Fruit fly (Drosophila melanogaster) whole organism, prepupa: ENCODE measurements around the gene CG8630.

Source experiments
- Blimp-1 ChIP-seq: fragments of 200-800 bp; sonication (Bioruptor generic); optimal IDR thresholded peaks from 3 replicates; lab custom pipeline; 2017; ENCODE audit warnings: missing biosample characterization, missing genetic modification characterization, mild to moderate bottlenecking, moderate library complexity, missing genetic modification reagents
- CG11294 ChIP-seq: fragments of 200-800 bp; sonication (Bioruptor generic); IDR thresholded peaks from 2 replicates; pipeline ENCODE4 v1.3.6; 2022; ENCODE audit warnings: missing biosample characterization, missing genetic modification characterization
- CG4318 ChIP-seq: fragments of 200-800 bp; sonication (Bioruptor generic); optimal IDR thresholded peaks from 3 replicates; lab custom pipeline; 2017; ENCODE audit warnings: missing biosample characterization, mild to moderate bottlenecking, missing genetic modification characterization
- Ets21C ChIP-seq: fragments of 200-800 bp; sonication (Bioruptor generic); optimal IDR thresholded peaks from 3 replicates; lab custom pipeline; 2016; ENCODE audit warnings: missing biosample characterization, missing genetic modification characterization
- Ets96B ChIP-seq: fragments of 200-800 bp; optimal IDR thresholded peaks from 2 replicates; lab custom pipeline; 2019; ENCODE audit warnings: missing biosample characterization, mild to moderate bottlenecking, missing genetic modification characterization, moderate library complexity
- OdsH ChIP-seq: fragments of 200-800 bp; sonication (Bioruptor generic); optimal IDR thresholded peaks from 3 replicates; lab custom pipeline; 2016; ENCODE audit warnings: missing biosample characterization, missing genetic modification characterization
- Sox102F ChIP-seq: fragments of 200-800 bp; sonication (Bioruptor generic); optimal IDR thresholded peaks from 2 replicates; lab custom pipeline; 2016; ENCODE audit warnings: missing biosample characterization, mild to moderate bottlenecking, missing genetic modification characterization

DNA sequence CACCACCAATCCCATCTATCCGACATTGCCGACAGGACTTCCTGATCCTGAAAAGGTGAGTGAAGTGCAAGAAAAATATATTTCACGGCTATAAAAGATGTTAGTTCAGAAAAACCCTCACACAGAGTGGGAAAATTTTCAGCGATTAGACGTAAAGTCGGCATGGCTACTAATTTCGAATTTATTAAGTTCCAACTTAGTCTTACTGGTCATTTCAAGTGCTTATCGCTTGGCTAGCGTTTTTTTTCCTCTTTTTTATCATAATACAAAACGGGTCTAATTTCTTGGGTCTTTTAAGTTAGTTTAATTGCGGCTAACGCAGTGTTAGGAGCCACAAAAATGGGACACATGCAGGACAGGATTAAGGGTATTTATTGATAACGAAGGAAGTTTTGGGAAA, 23.6 kb downstream of the CG8630 start, which contains the start of gene CG43208:
- no peak for TF ChIP-seq CG4318
- TF ChIP-seq Ets21C: no peak
- TF ChIP-seq Sox102F (GFP tag; lab: Kevin White, UChicago): no peak
- no peak for TF ChIP-seq Blimp-1 (GFP tag; lab: Kevin White, UChicago)
- no peak for TF ChIP-seq CG11294 (GFP tag; lab: Robert Waterston, UW)
- TF ChIP-seq OdsH (GFP tag; lab: Kevin White, UChicago): no peak
- TF ChIP-seq Ets96B: no peak
